Worm (Caenorhabditis elegans): ENCODE data around the gene C12D5.9.

ce11 chrV:7672258-7672657 is 17.5 kb downstream of the C12D5.9 start, which contains the start of gene C12D5.4:
- TF ChIP-seq flt-1 (GFP tag; IDR thresholded peaks at IDR 0.05) (no peak), klf-2 (GFP tag; conservative IDR thresholded peaks at IDR 0.05) (no peak), ztf-23 (GFP tag; IDR thresholded peaks at IDR 0.05) (no peak), tab-1 (GFP tag; IDR thresholded peaks at IDR 0.05) (no peak), cog-1 (tag; optimal IDR thresholded peaks at IDR 0.05) (no peak), T22C8.4 (GFP tag; IDR thresholded peaks at IDR 0.05) (no peak), ref-1 (GFP tag; conservative IDR thresholded peaks at IDR 0.05) (no peak)
